Worm (Caenorhabditis elegans) whole organism, L4 larva: ENCODE measurements around the gene Y58A7A.1.
A peak's percentile ranks its signal among the peaks of the same experiment; 100 is the strongest.
"Not testable (repeated sequence)": the region's sequence is repeated elsewhere in the genome, so short reads cannot be mapped to it uniquely, and the experiment has no call there.

ENCODE experiments used
- F37D6.2 ChIP-seq: sonication (generic microtip); optimal IDR thresholded peaks from 2 replicates; lab custom pipeline; 2016; ENCODE audit warnings: mild to moderate bottlenecking, missing genetic modification characterization, missing compliant biosample characterization
- R02D3.7 ChIP-seq: fragments of 150-350 bp; sonication (generic microtip); optimal IDR thresholded peaks from 3 replicates; lab custom pipeline; 2014; ENCODE audit warnings: missing biosample characterization, missing genetic modification characterization
- fos-1 ChIP-seq: fragments of 150-350 bp; optimal IDR thresholded peaks from 2 replicates; lab custom pipeline; 2014; ENCODE audit warnings: missing biosample characterization, missing genetic modification characterization
- hif-1 ChIP-seq, 2 experiments: sonication (generic microtip); optimal IDR thresholded peaks; 2 replicates each; lab custom pipeline; 2016 to 2017; ENCODE audit warnings: missing compliant biosample characterization in 2 of 2, missing genetic modification characterization in 2 of 2, missing genetic modification reagents in 2 of 2, missing genotype in 2 of 2, mild to moderate bottlenecking in 1 of 2
- jun-1 ChIP-seq: fragments of 150-350 bp; optimal IDR thresholded peaks from 2 replicates; lab custom pipeline; 2014; ENCODE audit warnings: missing biosample characterization, missing genetic modification reagents, missing genetic modification characterization
- lin-13 ChIP-seq: fragments of 150-350 bp; optimal IDR thresholded peaks from 2 replicates; lab custom pipeline; 2014; ENCODE audit warnings: missing biosample characterization, missing genetic modification reagents, missing genetic modification characterization
- madf-9 ChIP-seq: fragments of 200-800 bp; sonication (Bioruptor generic); conservative IDR thresholded peaks from 2 replicates; pipeline ENCODE4 v1.3.6; 2022; ENCODE audit warnings: missing genetic modification reagents, missing genetic modification characterization, missing compliant biosample characterization
- unc-39 ChIP-seq: sonication (generic microtip); optimal IDR thresholded peaks from 2 replicates; lab custom pipeline; 2017; ENCODE audit warnings: missing biosample characterization, missing genetic modification characterization

ce11 chrV:5047230-5047629 lies 22.1 kb downstream of the Y58A7A.1 start:
- TF ChIP-seq unc-39 (tag; lab: Kevin White, UChicago); lin-13; F37D6.2 (tag; lab: Kevin White, UChicago); fos-1 (tag; lab: Kevin White, UChicago); R02D3.7; hif-1 (tag; optimal IDR thresholded peaks at IDR 0.05; lab: Kevin White, UChicago); jun-1 (tag; lab: Kevin White, UChicago): not testable (repeated sequence)
- peak; percentile 77 for TF ChIP-seq madf-9 (GFP tag; lab: Robert Waterston, UW)
